Fruit fly (Drosophila melanogaster): Measurements from ENCODE around the gene CG34309.

The CG34309 gene

dm6 chr3R:13363347-13363994 is 9.0 kb upstream of the CG34309 start:
- no peak for TF ChIP-seq esn (GFP tag; optimal IDR thresholded peaks at IDR 0.05)
- TF ChIP-seq CG11294 (GFP tag; IDR thresholded peaks at IDR 0.05) = no peak
- TF ChIP-seq CG3032 (tag; optimal IDR thresholded peaks at IDR 0.05) = no peak
- TF ChIP-seq spab (GFP tag; optimal IDR thresholded peaks at IDR 0.05) = no peak
- TF ChIP-seq CG6854 (GFP tag; optimal IDR thresholded peaks at IDR 0.05) = no peak
- no peak for TF ChIP-seq vri (GFP tag; optimal IDR thresholded peaks at IDR 0.05)
- TF ChIP-seq net (GFP tag; optimal IDR thresholded peaks at IDR 0.05) = no peak

dm6 chr3R:13364175-13365174 is 8.0 kb upstream of the CG34309 start, which contains the start of gene Dic1:
Dic1 (plus strand) TSS chr3R:13364938.
- TF ChIP-seq CG15336 (GFP tag; IDR thresholded peaks at IDR 0.05) = peak; percentile 96
- peak; percentile 90 for TF ChIP-seq CG9139 (GFP tag; optimal IDR thresholded peaks at IDR 0.05)
- peak; percentile 98 for TF ChIP-seq acj6 (GFP tag; optimal IDR thresholded peaks at IDR 0.05)
- TF ChIP-seq CG10669 (GFP tag; optimal IDR thresholded peaks at IDR 0.05) = peak; percentile 96
- TF ChIP-seq CG32006 (GFP tag; optimal IDR thresholded peaks at IDR 0.05) = peak; percentile 99
- TF ChIP-seq CG6854 (GFP tag; optimal IDR thresholded peaks at IDR 0.05) = peak; percentile 96
- peak; percentile 87 for TF ChIP-seq vri (GFP tag; optimal IDR thresholded peaks at IDR 0.05)
- TF ChIP-seq fd85E (GFP tag; optimal IDR thresholded peaks at IDR 0.05) = peak; percentile 85
- peak; percentile 87 for TF ChIP-seq Gug (GFP tag; IDR thresholded peaks at IDR 0.05)
- TF ChIP-seq Eip78C (GFP tag) = peak; percentile 100
- peak; percentile 83 to 93 for TF ChIP-seq ss (GFP tag; optimal IDR thresholded peaks at IDR 0.05)
- peak; percentile 95 for TF ChIP-seq CG6808 (GFP tag; optimal IDR thresholded peaks at IDR 0.05)
- peak; percentile 97 for TF ChIP-seq Sox102F (GFP tag; optimal IDR thresholded peaks at IDR 0.05)
- TF ChIP-seq Sox15 (GFP tag; optimal IDR thresholded peaks at IDR 0.05) = peak; percentile 96
- peak; percentile 96 for TF ChIP-seq CG8119 (GFP tag; IDR thresholded peaks at IDR 0.05)
- peak; percentile 89 for TF ChIP-seq Eip93F (GFP tag; optimal IDR thresholded peaks at IDR 0.05)
- peak; percentile 98 for TF ChIP-seq Lpt (GFP tag; optimal IDR thresholded peaks at IDR 0.05)
- TF ChIP-seq dsx (GFP tag; optimal IDR thresholded peaks at IDR 0.05; ENCODE audit: poor library complexity, severe bottlenecking) = peak; percentile 85
- peak; percentile 98 for TF ChIP-seq CG11762 (GFP tag; optimal IDR thresholded peaks at IDR 0.05; ENCODE audit: insufficient read depth)
- TF ChIP-seq CG11902 (GFP tag; optimal IDR thresholded peaks at IDR 0.05) = peak; percentile 95
- peak; percentile 94 for TF ChIP-seq CG3032 (tag; optimal IDR thresholded peaks at IDR 0.05)
- peak; percentile 92 for TF ChIP-seq CG7368 (GFP tag; optimal IDR thresholded peaks at IDR 0.05)
- TF ChIP-seq pdm3 (GFP tag; optimal IDR thresholded peaks at IDR 0.05) = peak; percentile 97
- peak; percentile 97 for TF ChIP-seq CG8319 (GFP tag; optimal IDR thresholded peaks at IDR 0.05)
- peak; percentile 96 for TF ChIP-seq CG10631 (GFP tag; optimal IDR thresholded peaks at IDR 0.05)
- TF ChIP-seq Sox14 (GFP tag; optimal IDR thresholded peaks at IDR 0.05) = peak; percentile 96
- TF ChIP-seq Hr38 (GFP tag; optimal IDR thresholded peaks at IDR 0.05) = peak; percentile 26
- peak; percentile 79 for TF ChIP-seq CG1621 (tag; optimal IDR thresholded peaks at IDR 0.05)
- TF ChIP-seq CG11294 (GFP tag; IDR thresholded peaks at IDR 0.05) = peak; percentile 85; the same call in 1 of the 2 replicates
- TF ChIP-seq dac (GFP tag; optimal IDR thresholded peaks at IDR 0.05) = peak; percentile 95
- peak; percentile 98 for TF ChIP-seq Hr4 (GFP tag; optimal IDR thresholded peaks at IDR 0.05)
- TF ChIP-seq Smox (GFP tag; optimal IDR thresholded peaks at IDR 0.05) = peak; percentile 97
- TF ChIP-seq CG6163 (GFP tag; IDR thresholded peaks at IDR 0.05) = peak; percentile 92
- TF ChIP-seq OdsH (GFP tag; optimal IDR thresholded peaks at IDR 0.05) = peak; percentile 98
- TF ChIP-seq svp (GFP tag) = peak; percentile 100
- TF ChIP-seq CG8632 (GFP tag; optimal IDR thresholded peaks at IDR 0.05) = peak; percentile 98
- TF ChIP-seq fd59A (GFP tag; optimal IDR thresholded peaks at IDR 0.05) = peak; percentile 92
- peak; percentile 95 for TF ChIP-seq Ets96B (tag; optimal IDR thresholded peaks at IDR 0.05)
- peak; percentile 98 for TF ChIP-seq CG3919 (GFP tag; optimal IDR thresholded peaks at IDR 0.05)
- TF ChIP-seq CG4318 (GFP tag; optimal IDR thresholded peaks at IDR 0.05) = peak; percentile 98
- peak; percentile 98 for TF ChIP-seq CG34406 (GFP tag; optimal IDR thresholded peaks at IDR 0.05)
- peak; percentile 93 for TF ChIP-seq Ets21C (GFP tag; optimal IDR thresholded peaks at IDR 0.05)
- TF ChIP-seq Hr39 (GFP tag; optimal IDR thresholded peaks at IDR 0.05) = peak; percentile 96

All from whole organism, prepupa.